Fruit fly (Drosophila melanogaster) whole organism, prepupa: Measurements from ENCODE around the gene Rassf.
A peak's percentile ranks its signal among the peaks of the same experiment; 100 is the strongest.

ENCODE experiments used
- Blimp-1 ChIP-seq: fragments of 200-800 bp; sonication (Bioruptor generic); optimal IDR thresholded peaks from 3 replicates; lab custom pipeline; 2017; ENCODE audit warnings: missing biosample characterization, missing genetic modification characterization, mild to moderate bottlenecking, moderate library complexity, missing genetic modification reagents
- CG10631 ChIP-seq: fragments of 200-800 bp; sonication (Bioruptor generic); optimal IDR thresholded peaks from 2 replicates; lab custom pipeline; 2016; ENCODE audit warnings: missing biosample characterization, missing genetic modification characterization
- CG10669 ChIP-seq: fragments of 200-800 bp; sonication (Bioruptor generic); optimal IDR thresholded peaks from 3 replicates; lab custom pipeline; 2018; ENCODE audit warnings: missing biosample characterization, mild to moderate bottlenecking, missing genetic modification characterization, moderate library complexity
- CG11762 ChIP-seq: fragments of 200-800 bp; sonication (Bioruptor generic); optimal IDR thresholded peaks from 3 replicates; lab custom pipeline; 2016; ENCODE audit warnings: missing biosample characterization, missing genetic modification characterization; ENCODE audit not compliant: insufficient read depth
- CG3032 ChIP-seq: fragments of 200-800 bp; optimal IDR thresholded peaks from 2 replicates; lab custom pipeline; 2019; ENCODE audit warnings: missing biosample characterization, mild to moderate bottlenecking, missing genetic modification characterization, moderate library complexity
- CG7368 ChIP-seq: fragments of 200-800 bp; sonication (Bioruptor generic); optimal IDR thresholded peaks from 3 replicates; lab custom pipeline; 2016; ENCODE audit warnings: missing biosample characterization, missing genetic modification characterization
- Gug ChIP-seq: fragments of 200-800 bp; sonication (Bioruptor generic); IDR thresholded peaks from 2 replicates; pipeline ENCODE4 v1.3.6; 2022; ENCODE audit warnings: missing biosample characterization, missing genetic modification characterization
- Hr39 ChIP-seq: fragments of 200-800 bp; sonication (Bioruptor generic); optimal IDR thresholded peaks from 2 replicates; lab custom pipeline; 2016; ENCODE audit warnings: missing biosample characterization, missing genetic modification characterization
- Hr4 ChIP-seq: fragments of 200-800 bp; sonication (Bioruptor generic); optimal IDR thresholded peaks from 3 replicates; lab custom pipeline; 2016; ENCODE audit warnings: missing biosample characterization, missing genetic modification characterization
- Sox102F ChIP-seq: fragments of 200-800 bp; sonication (Bioruptor generic); optimal IDR thresholded peaks from 2 replicates; lab custom pipeline; 2016; ENCODE audit warnings: missing biosample characterization, mild to moderate bottlenecking, missing genetic modification characterization
- fd59A ChIP-seq: fragments of 200-800 bp; sonication (Bioruptor generic); optimal IDR thresholded peaks from 2 replicates; lab custom pipeline; 2017; ENCODE audit warnings: missing biosample characterization, mild to moderate bottlenecking, missing genetic modification characterization, missing genetic modification reagents
- spab ChIP-seq: fragments of 200-800 bp; sonication (Bioruptor generic); optimal IDR thresholded peaks from 2 replicates; lab custom pipeline; 2017; ENCODE audit warnings: missing biosample characterization, mild to moderate bottlenecking, missing genetic modification characterization, missing genetic modification reagents

DNA sequence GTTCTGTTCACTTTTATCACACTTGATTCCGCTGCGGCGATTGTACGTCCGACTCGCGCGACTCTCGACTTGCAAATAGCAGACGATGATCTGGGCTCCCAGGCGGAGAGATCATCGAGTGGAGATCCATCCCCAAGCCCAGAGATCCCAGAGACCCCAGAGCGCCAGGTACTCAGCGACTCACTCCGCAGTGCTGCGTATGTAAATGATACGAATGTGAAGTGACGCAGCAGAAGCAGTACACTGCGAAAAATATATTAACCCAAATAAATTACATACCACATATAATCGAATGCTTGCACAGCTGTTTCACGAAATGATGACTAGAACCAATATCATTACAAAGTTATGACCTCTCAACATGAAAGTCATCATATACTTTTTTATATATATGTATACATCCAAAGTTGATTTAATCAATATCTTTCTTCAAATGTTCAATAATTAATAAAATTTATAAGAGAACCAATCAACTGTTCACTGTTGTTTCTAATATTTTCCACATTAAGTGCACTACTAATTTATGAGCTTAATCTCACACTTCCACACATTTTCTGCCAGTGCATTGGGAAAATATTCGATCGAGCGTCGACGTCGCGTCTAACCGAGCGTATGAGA lies 50.4 kb downstream of the Rassf start, which contains the start of gene CG17111:
- TF ChIP-seq CG10669 (GFP tag; lab: Kevin White, UChicago), result no peak
- no peak for TF ChIP-seq Sox102F (GFP tag; lab: Kevin White, UChicago)
- TF ChIP-seq Blimp-1 (GFP tag; lab: Kevin White, UChicago), result no peak
- TF ChIP-seq CG11762, result no peak
- TF ChIP-seq Hr4 (GFP tag; lab: Kevin White, UChicago), result peak; percentile 25
- TF ChIP-seq CG10631, result peak; percentile 7
- TF ChIP-seq fd59A (GFP tag; lab: Kevin White, UChicago), result no peak
- no peak for TF ChIP-seq CG7368
- TF ChIP-seq CG3032 (tag; lab: Kevin White, UChicago), result no peak
- no peak for TF ChIP-seq spab
- no peak for TF ChIP-seq Gug (GFP tag; lab: Robert Waterston, UW)
- TF ChIP-seq Hr39 (GFP tag; lab: Kevin White, UChicago), result no peak
